Worm (Caenorhabditis elegans) whole organism, L2 larva: ENCODE results near the gene vps-32.1.

ENCODE experiments used
- C34F6.9 ChIP-seq: fragments of 150-350 bp; optimal IDR thresholded peaks from 2 replicates; lab custom pipeline; 2014; ENCODE audit warnings: missing biosample characterization, missing genetic modification characterization
- F13H6.1 ChIP-seq: sonication (generic microtip); optimal IDR thresholded peaks from 2 replicates; lab custom pipeline; 2016; ENCODE audit warnings: missing genetic modification characterization, missing compliant biosample characterization
- R02D3.7 ChIP-seq: fragments of 150-350 bp; optimal IDR thresholded peaks from 2 replicates; lab custom pipeline; 2014; ENCODE audit warnings: missing biosample characterization, missing genetic modification characterization
- Y55F3AM.14 ChIP-seq: fragments of 200-800 bp; sonication (Bioruptor generic); optimal IDR thresholded peaks from 2 replicates; lab custom pipeline; 2018; ENCODE audit warnings: mild to moderate bottlenecking, missing genetic modification characterization, missing compliant biosample characterization
- aly-2 ChIP-seq: fragments of 150-350 bp; optimal IDR thresholded peaks from 2 replicates; lab custom pipeline; 2014; ENCODE audit warnings: missing biosample characterization, missing genetic modification characterization
- ceh-16 ChIP-seq: fragments of 150-350 bp; optimal IDR thresholded peaks from 2 replicates; lab custom pipeline; 2014; ENCODE audit warnings: missing biosample characterization, missing genetic modification characterization
- ceh-82 ChIP-seq: fragments of 150-350 bp; optimal IDR thresholded peaks from 2 replicates; lab custom pipeline; 2014; ENCODE audit warnings: missing biosample characterization, missing genetic modification characterization
- crh-2 ChIP-seq: sonication (generic microtip); optimal IDR thresholded peaks from 2 replicates; lab custom pipeline; 2017; ENCODE audit warnings: missing biosample characterization, missing genetic modification characterization
- elt-1 ChIP-seq: fragments of 150-350 bp; optimal IDR thresholded peaks from 2 replicates; lab custom pipeline; 2014; ENCODE audit warnings: missing biosample characterization, missing genetic modification characterization
- fos-1 ChIP-seq: fragments of 150-350 bp; optimal IDR thresholded peaks from 2 replicates; lab custom pipeline; 2014; ENCODE audit warnings: missing biosample characterization, missing genetic modification characterization
- gmeb-1 ChIP-seq: fragments of 150-350 bp; optimal IDR thresholded peaks from 2 replicates; lab custom pipeline; 2014; ENCODE audit warnings: missing biosample characterization, missing genetic modification characterization
- lin-11 ChIP-seq: fragments of 150-350 bp; sonication (generic microtip); optimal IDR thresholded peaks from 2 replicates; lab custom pipeline; 2014; ENCODE audit warnings: missing biosample characterization, missing genetic modification characterization, inconsistent platforms, mixed read lengths
- lin-13 ChIP-seq: fragments of 150-350 bp; optimal IDR thresholded peaks from 2 replicates; lab custom pipeline; 2014; ENCODE audit warnings: missing biosample characterization, missing genetic modification reagents, missing genetic modification characterization
- lin-39 ChIP-seq: fragments of 150-350 bp; optimal IDR thresholded peaks from 2 replicates; lab custom pipeline; 2014; ENCODE audit warnings: missing biosample characterization, missing genetic modification reagents, missing genetic modification characterization
- lsy-2 ChIP-seq, 2 experiments: fragments of 150-350 bp in 1 of 2; sonication (generic microtip) in 1 of 2; optimal IDR thresholded peaks; 2 replicates each; lab custom pipeline; 2014 to 2017; ENCODE audit warnings: missing biosample characterization in 2 of 2, missing genetic modification characterization in 2 of 2
- mbf-1 ChIP-seq: sonication (generic microtip); optimal IDR thresholded peaks from 2 replicates; lab custom pipeline; 2017; ENCODE audit warnings: missing biosample characterization, missing genetic modification characterization
- nhr-10 ChIP-seq: sonication (generic microtip); optimal IDR thresholded peaks from 2 replicates; lab custom pipeline; 2017; ENCODE audit warnings: missing biosample characterization, missing genetic modification characterization
- nhr-11 ChIP-seq: fragments of 150-350 bp; optimal IDR thresholded peaks from 2 replicates; lab custom pipeline; 2014; ENCODE audit warnings: missing biosample characterization, missing genetic modification characterization
- nhr-237 ChIP-seq: fragments of 150-350 bp; optimal IDR thresholded peaks from 2 replicates; lab custom pipeline; 2014; ENCODE audit warnings: missing biosample characterization, missing genetic modification characterization
- nhr-77 ChIP-seq: fragments of 150-350 bp; optimal IDR thresholded peaks from 2 replicates; lab custom pipeline; 2014; ENCODE audit warnings: missing biosample characterization, missing genetic modification characterization
- skn-1 ChIP-seq: sonication (generic microtip); optimal IDR thresholded peaks from 2 replicates; lab custom pipeline; 2017; ENCODE audit warnings: missing biosample characterization, missing genetic modification characterization
- sma-3 ChIP-seq: sonication (generic microtip); optimal IDR thresholded peaks from 2 replicates; lab custom pipeline; 2016; ENCODE audit warnings: missing genetic modification reagents, missing genetic modification characterization, missing compliant biosample characterization
- sma-9 ChIP-seq, 2 experiments: fragments of 150-350 bp in 1 of 2; sonication (generic microtip) in 1 of 2; optimal IDR thresholded peaks; 2 replicates each; lab custom pipeline; 2014 to 2016; ENCODE audit warnings: missing genetic modification characterization in 2 of 2, mild to moderate bottlenecking in 1 of 2, missing biosample characterization in 1 of 2, missing compliant biosample characterization in 1 of 2, missing genetic modification reagents in 1 of 2, moderate library complexity in 1 of 2
- snpc-4 ChIP-seq: fragments of 150-350 bp; optimal IDR thresholded peaks from 2 replicates; lab custom pipeline; 2014; ENCODE audit warnings: missing biosample characterization, missing genetic modification characterization
- unc-39 ChIP-seq: fragments of 150-350 bp; optimal IDR thresholded peaks from 2 replicates; lab custom pipeline; 2014; ENCODE audit warnings: missing biosample characterization, missing genetic modification characterization
- unc-62 ChIP-seq: fragments of 150-350 bp; optimal IDR thresholded peaks from 2 replicates; lab custom pipeline; 2014; ENCODE audit warnings: missing biosample characterization, missing genetic modification reagents, missing genetic modification characterization
- zag-1 ChIP-seq: fragments of 150-350 bp; optimal IDR thresholded peaks from 2 replicates; lab custom pipeline; 2014; ENCODE audit warnings: missing biosample characterization, missing genetic modification characterization
- ztf-1 ChIP-seq: fragments of 200-800 bp; sonication (Bioruptor generic); conservative IDR thresholded peaks from 2 replicates; pipeline ENCODE4 v1.3.6; 2022; ENCODE audit warnings: missing genetic modification characterization, missing compliant biosample characterization

The vps-32.1 gene

DNA sequence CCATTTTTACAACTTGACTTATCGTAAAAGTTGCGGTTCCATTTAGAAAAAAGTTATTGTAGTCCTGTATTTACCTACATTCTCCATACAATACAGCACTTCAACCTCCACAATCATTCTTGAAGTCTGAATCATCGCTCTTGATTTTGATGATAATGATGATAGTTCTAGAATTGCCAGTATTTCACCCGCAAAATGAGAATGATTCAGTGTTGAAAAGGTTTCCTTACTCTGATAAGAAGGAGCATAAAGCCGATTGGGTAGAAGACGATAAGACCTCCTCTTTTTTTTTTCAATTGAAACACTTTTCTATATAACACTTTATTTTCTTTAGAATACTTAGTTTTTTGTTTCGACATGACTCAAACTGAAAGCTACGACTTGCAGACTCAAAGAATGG is 41.3 kb downstream of the vps-32.1 start, which contains the start of gene T19D12.4:
T19D12.4 (plus strand) TSS at position 295 of the 400 bp plus-strand sequence.
- TF ChIP-seq unc-62 (GFP tag; lab: Kevin White, UChicago), result no peak
- TF ChIP-seq crh-2 (tag; lab: Kevin White, UChicago), result no peak
- TF ChIP-seq zag-1, result no peak
- no peak for TF ChIP-seq sma-9 (GFP tag; optimal IDR thresholded peaks at IDR 0.05; lab: Kevin White, UChicago)
- no peak for TF ChIP-seq sma-9 (tag; optimal IDR thresholded peaks at IDR 0.05; lab: Kevin White, UChicago)
- peak; percentile 91 for TF ChIP-seq fos-1 (tag; lab: Kevin White, UChicago)
- no peak for TF ChIP-seq sma-3
- TF ChIP-seq nhr-10 (tag; lab: Kevin White, UChicago), result no peak
- no peak for TF ChIP-seq elt-1 (tag; lab: Kevin White, UChicago)
- TF ChIP-seq, all 48 proteins: peak for 1

DNA sequence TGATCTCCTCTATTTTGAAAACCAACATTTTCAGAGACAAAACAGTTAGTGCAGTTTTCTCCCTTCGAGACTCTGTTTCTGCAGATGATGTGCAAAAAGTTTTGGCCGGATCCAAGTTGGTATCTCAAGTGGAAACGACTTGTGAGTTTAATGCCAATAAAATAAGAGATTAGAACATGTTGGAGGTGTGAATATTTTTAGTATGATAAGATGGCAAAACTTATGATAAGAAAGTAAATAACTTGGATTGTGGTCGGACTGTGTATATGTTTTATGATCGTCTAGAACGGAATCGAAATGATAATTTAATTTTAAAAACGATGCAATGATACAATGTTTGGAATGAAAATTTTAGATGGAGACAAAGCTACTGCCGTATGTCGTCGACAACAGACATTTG is 42.5 kb downstream of the vps-32.1 start:
- TF ChIP-seq ceh-82 (tag; lab: Kevin White, UChicago), result no peak
- no peak for TF ChIP-seq nhr-77 (tag; lab: Kevin White, UChicago)
- TF ChIP-seq C34F6.9 (tag; lab: Kevin White, UChicago), result no peak
- TF ChIP-seq lin-11, result no peak
- TF ChIP-seq lin-39 (tag; lab: Kevin White, UChicago), result no peak
- TF ChIP-seq gmeb-1, result no peak
- no peak for TF ChIP-seq sma-3
- no peak for TF ChIP-seq unc-39 (tag; lab: Kevin White, UChicago)
- TF ChIP-seq snpc-4 (tag; lab: Kevin White, UChicago), result no peak
- no peak for TF ChIP-seq R02D3.7 (tag; lab: Kevin White, UChicago)
- no peak for TF ChIP-seq ztf-1 (GFP tag; lab: Robert Waterston, UW)
- no peak for TF ChIP-seq mbf-1 (tag; lab: Kevin White, UChicago)
- TF ChIP-seq lsy-2 (tag; optimal IDR thresholded peaks at IDR 0.05; lab: Kevin White, UChicago), result no peak

DNA sequence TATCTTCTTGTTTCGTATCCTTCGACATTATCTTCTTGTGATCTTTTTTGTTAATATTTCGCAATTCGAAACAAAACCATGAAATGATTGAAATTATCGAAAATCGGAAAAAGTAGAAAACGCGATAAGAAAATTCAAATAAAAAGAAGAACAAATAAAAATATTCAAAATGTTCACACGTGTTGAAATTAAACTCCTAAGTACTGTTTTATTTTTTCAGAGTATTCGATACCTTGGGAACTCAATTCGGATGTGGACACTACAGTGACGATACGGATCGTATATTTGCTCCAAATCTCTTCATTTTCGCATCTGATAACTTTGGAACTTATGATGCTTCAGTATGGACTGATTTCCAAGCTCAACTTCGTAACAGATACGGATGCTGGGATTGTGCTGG is 46.6 kb downstream of the vps-32.1 start, which contains the start of gene T19D12.5:
T19D12.5 (minus strand) TSS at position 101 of the 400 bp plus-strand sequence.
- TF ChIP-seq aly-2 (tag; lab: Kevin White, UChicago) (no peak), lin-13 (GFP tag; lab: Kevin White, UChicago) (no peak), skn-1 (tag; lab: Kevin White, UChicago) (no peak), F13H6.1 (tag; lab: Kevin White, UChicago) (no peak), crh-2 (tag; lab: Kevin White, UChicago) (no peak), nhr-237 (tag; lab: Kevin White, UChicago) (no peak), nhr-11 (no peak), fos-1 (tag; lab: Kevin White, UChicago) (no peak), mbf-1 (tag; lab: Kevin White, UChicago) (no peak)

DNA sequence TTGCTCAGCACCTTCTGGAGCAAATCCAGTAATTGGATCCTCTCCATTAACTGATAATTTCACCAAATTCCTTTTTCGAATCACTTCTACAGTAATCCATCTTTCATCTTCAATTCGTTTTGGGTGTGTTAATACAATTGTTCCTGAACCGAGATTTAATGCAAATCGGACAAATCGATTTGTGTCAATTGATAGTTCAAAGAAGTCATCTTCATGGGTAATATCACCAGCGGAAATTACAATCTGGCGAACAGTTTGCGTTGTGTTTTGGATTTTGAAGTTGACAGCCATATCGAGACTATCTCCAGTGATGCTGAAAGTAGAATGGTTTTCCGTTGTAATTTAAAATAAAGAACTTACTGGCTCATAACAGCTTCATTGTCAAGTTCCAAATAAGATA is 48.3 kb downstream of the vps-32.1 start:
- TF ChIP-seq Y55F3AM.14 (no peak), crh-2 (tag; lab: Kevin White, UChicago) (no peak), ceh-16 (tag; lab: Kevin White, UChicago) (no peak), C34F6.9 (tag; lab: Kevin White, UChicago) (no peak), sma-3 (no peak), zag-1 (no peak), nhr-237 (tag; lab: Kevin White, UChicago) (no peak), aly-2 (tag; lab: Kevin White, UChicago) (no peak), lin-39 (tag; lab: Kevin White, UChicago) (no peak), ztf-1 (GFP tag; lab: Robert Waterston, UW) (no peak)
